Worm (Caenorhabditis elegans) whole organism, L1 larva: Measurements from ENCODE around the gene rfc-1.

Source experiments
- F16B12.6 ChIP-seq: fragments of 150-350 bp; optimal IDR thresholded peaks from 2 replicates; lab custom pipeline; 2014; ENCODE audit warnings: missing biosample characterization, missing genetic modification characterization
- Y116A8C.19 ChIP-seq: sonication (generic microtip); optimal IDR thresholded peaks from 2 replicates; lab custom pipeline; 2016; ENCODE audit warnings: missing compliant biosample characterization, missing genetic modification characterization, borderline replicate concordance
- aha-1 ChIP-seq: fragments of 150-350 bp; optimal IDR thresholded peaks from 2 replicates; lab custom pipeline; 2014; ENCODE audit warnings: missing biosample characterization, missing genetic modification characterization
- aly-2 ChIP-seq: fragments of 150-350 bp; optimal IDR thresholded peaks from 2 replicates; lab custom pipeline; 2014; ENCODE audit warnings: missing biosample characterization, missing genetic modification characterization
- ama-1 ChIP-seq: fragments of 150-350 bp; optimal IDR thresholded peaks from 2 replicates; lab custom pipeline; 2014
- ceh-8 ChIP-seq: fragments of 200-800 bp; sonication (Bioruptor generic); optimal IDR thresholded peaks from 2 replicates; lab custom pipeline; 2018; ENCODE audit warnings: mild to moderate bottlenecking, missing genetic modification characterization, moderate library complexity, missing compliant biosample characterization
- ceh-82 ChIP-seq, 3 experiments: fragments of 150-350 bp in 1 of 3; sonication (generic microtip) in 2 of 3; optimal IDR thresholded peaks; 2 replicates each; lab custom pipeline; 2014 to 2017; ENCODE audit warnings: missing biosample characterization in 3 of 3, missing genetic modification characterization in 3 of 3
- ceh-88 ChIP-seq: fragments of 200-800 bp; sonication (Bioruptor generic); IDR thresholded peaks from 2 replicates; pipeline ENCODE4 v1.3.6; 2022; ENCODE audit warnings: missing genetic modification characterization, missing compliant biosample characterization
- ceh-90 ChIP-seq: sonication (generic microtip); optimal IDR thresholded peaks from 2 replicates; lab custom pipeline; 2016; ENCODE audit warnings: missing genetic modification characterization, missing compliant biosample characterization
- efl-1 ChIP-seq, 4 experiments: fragments of 150-350 bp; optimal IDR thresholded peaks in 3 of 4; peaks in 1 of 4; 1 replicate in 1 of 4; 2 replicates in 3 of 4; lab custom pipeline; 2014; ENCODE audit warnings: missing biosample characterization in 2 of 4, missing genetic modification characterization in 2 of 4, missing genetic modification reagents in 2 of 4
- efl-3 ChIP-seq: fragments of 200-800 bp; sonication (Bioruptor generic); optimal IDR thresholded peaks from 2 replicates; lab custom pipeline; 2018; ENCODE audit warnings: mild to moderate bottlenecking, missing genetic modification characterization, missing compliant biosample characterization
- egl-13 ChIP-seq: sonication (generic microtip); optimal IDR thresholded peaks from 2 replicates; lab custom pipeline; 2016; ENCODE audit warnings: missing genotype, missing genetic modification reagents, missing genetic modification characterization, missing compliant biosample characterization
- egl-27 ChIP-seq, 2 experiments: fragments of 150-350 bp in 1 of 2; sonication (generic microtip); optimal IDR thresholded peaks; 3 replicates each; lab custom pipeline; 2017 to 2018; ENCODE audit warnings: missing biosample characterization in 2 of 2, missing genetic modification characterization in 2 of 2, missing genetic modification reagents in 2 of 2
- elt-3 ChIP-seq, 6 experiments: fragments of 150-350 bp in 1 of 6; sonication (generic microtip); optimal IDR thresholded peaks; 2 replicates each; lab custom pipeline; 2017 to 2018; ENCODE audit warnings: missing biosample characterization in 6 of 6, missing genetic modification characterization in 6 of 6, inconsistent platforms in 1 of 6
- ets-5 ChIP-seq: fragments of 200-800 bp; sonication (Bioruptor generic); IDR thresholded peaks from 2 replicates; pipeline ENCODE4 v1.3.6; 2022; ENCODE audit warnings: missing genetic modification characterization, missing compliant biosample characterization
- fkh-8 ChIP-seq: sonication (generic microtip); optimal IDR thresholded peaks from 2 replicates; lab custom pipeline; 2016; ENCODE audit warnings: mild to moderate bottlenecking, missing genetic modification characterization, missing compliant biosample characterization
- hlh-17 ChIP-seq: fragments of 200-800 bp; sonication (Bioruptor generic); optimal IDR thresholded peaks from 2 replicates; lab custom pipeline; 2018; ENCODE audit warnings: missing genetic modification characterization, mild to moderate bottlenecking, missing compliant biosample characterization, moderate library complexity, borderline replicate concordance
- hpl-2 ChIP-seq: fragments of 150-350 bp; optimal IDR thresholded peaks from 2 replicates; lab custom pipeline; 2014; ENCODE audit warnings: missing biosample characterization, missing genetic modification reagents, missing genetic modification characterization
- isw-1 ChIP-seq: fragments of 200-800 bp; sonication (Bioruptor generic); IDR thresholded peaks from 2 replicates; pipeline ENCODE4 v1.3.6; 2022; ENCODE audit warnings: missing genetic modification characterization, missing compliant biosample characterization
- lin-14 ChIP-seq: fragments of 200-800 bp; sonication (Bioruptor generic); optimal IDR thresholded peaks from 2 replicates; lab custom pipeline; 2018; ENCODE audit warnings: mild to moderate bottlenecking, missing genetic modification characterization, moderate library complexity, missing compliant biosample characterization
- lin-15B ChIP-seq: fragments of 150-350 bp; sonication (generic microtip); optimal IDR thresholded peaks from 3 replicates; lab custom pipeline; 2014; ENCODE audit warnings: missing biosample characterization, missing genetic modification characterization
- lin-35 ChIP-seq, 2 experiments: fragments of 150-350 bp; optimal IDR thresholded peaks; 2 replicates each; lab custom pipeline; 2014; ENCODE audit warnings: missing biosample characterization in 2 of 2, missing genetic modification characterization in 2 of 2, missing genetic modification reagents in 2 of 2
- lin-39 ChIP-seq: fragments of 150-350 bp; optimal IDR thresholded peaks from 2 replicates; lab custom pipeline; 2014; ENCODE audit warnings: missing biosample characterization, missing genetic modification reagents, missing genetic modification characterization
- lsy-2 ChIP-seq, 2 experiments: fragments of 150-350 bp; optimal IDR thresholded peaks; 2 replicates each; lab custom pipeline; 2014; ENCODE audit warnings: missing biosample characterization in 2 of 2, missing genetic modification characterization in 2 of 2
- mab-9 ChIP-seq: fragments of 200-800 bp; sonication (Bioruptor generic); IDR thresholded peaks from 2 replicates; pipeline ENCODE4 v1.3.6; 2022; ENCODE audit warnings: missing genetic modification reagents, missing genetic modification characterization, missing compliant biosample characterization
- mef-2 ChIP-seq: fragments of 150-350 bp; optimal IDR thresholded peaks from 2 replicates; lab custom pipeline; 2014; ENCODE audit warnings: missing biosample characterization, missing genetic modification characterization
- mep-1 ChIP-seq: fragments of 150-350 bp; optimal IDR thresholded peaks from 2 replicates; lab custom pipeline; 2014; ENCODE audit warnings: missing biosample characterization, missing genetic modification characterization
- nhr-12 ChIP-seq: sonication (generic microtip); optimal IDR thresholded peaks from 2 replicates; lab custom pipeline; 2017; ENCODE audit warnings: missing biosample characterization, missing genetic modification characterization
- nhr-20 ChIP-seq: sonication (generic microtip); optimal IDR thresholded peaks from 2 replicates; lab custom pipeline; 2016; ENCODE audit warnings: mild to moderate bottlenecking, missing genetic modification characterization, missing compliant biosample characterization
- nhr-237 ChIP-seq: fragments of 150-350 bp; optimal IDR thresholded peaks from 2 replicates; lab custom pipeline; 2014; ENCODE audit warnings: missing biosample characterization, missing genetic modification characterization
- nhr-28 ChIP-seq: fragments of 150-350 bp; optimal IDR thresholded peaks from 2 replicates; lab custom pipeline; 2014; ENCODE audit warnings: missing biosample characterization, missing genetic modification characterization
- nhr-71 ChIP-seq: sonication (generic microtip); optimal IDR thresholded peaks from 2 replicates; lab custom pipeline; 2016; ENCODE audit warnings: mild to moderate bottlenecking, missing genetic modification characterization, moderate library complexity, missing compliant biosample characterization
- nhr-76 ChIP-seq: sonication (generic microtip); optimal IDR thresholded peaks from 2 replicates; lab custom pipeline; 2017; ENCODE audit warnings: missing biosample characterization, missing genetic modification characterization
- nhr-90 ChIP-seq: sonication (generic microtip); optimal IDR thresholded peaks from 2 replicates; lab custom pipeline; 2016; ENCODE audit warnings: mild to moderate bottlenecking, missing genetic modification characterization, missing compliant biosample characterization; ENCODE audit not compliant: poor library complexity
- pag-3 ChIP-seq: sonication (generic microtip); optimal IDR thresholded peaks from 2 replicates; lab custom pipeline; 2017; ENCODE audit warnings: missing genetic modification characterization, mild to moderate bottlenecking, missing compliant biosample characterization, antibody characterized with exemption, borderline replicate concordance; ENCODE audit not compliant: insufficient read depth
- pax-3 ChIP-seq: fragments of 200-800 bp; sonication (Bioruptor generic); optimal IDR thresholded peaks from 2 replicates; lab custom pipeline; 2018; ENCODE audit warnings: mild to moderate bottlenecking, missing genetic modification characterization, moderate library complexity, missing compliant biosample characterization
- pqm-1 ChIP-seq: sonication (generic microtip); optimal IDR thresholded peaks from 3 replicates; lab custom pipeline; 2017; ENCODE audit warnings: missing biosample characterization, missing genetic modification characterization
- rnt-1 ChIP-seq: sonication (generic microtip); optimal IDR thresholded peaks from 2 replicates; lab custom pipeline; 2016; ENCODE audit warnings: mild to moderate bottlenecking, missing genetic modification characterization, moderate library complexity, missing compliant biosample characterization
- skn-1 ChIP-seq: fragments of 150-350 bp; optimal IDR thresholded peaks from 2 replicates; lab custom pipeline; 2014; ENCODE audit warnings: missing biosample characterization, missing genetic modification characterization
- snu-23 ChIP-seq: sonication (generic microtip); optimal IDR thresholded peaks from 2 replicates; lab custom pipeline; 2016; ENCODE audit warnings: missing genetic modification characterization, missing compliant biosample characterization
- sox-4 ChIP-seq: sonication (generic microtip); optimal IDR thresholded peaks from 2 replicates; lab custom pipeline; 2016; ENCODE audit warnings: missing genetic modification characterization, missing compliant biosample characterization
- sptf-1 ChIP-seq: fragments of 150-350 bp; optimal IDR thresholded peaks from 2 replicates; lab custom pipeline; 2014; ENCODE audit warnings: missing biosample characterization, missing genetic modification characterization
- sup-37 ChIP-seq: fragments of 200-800 bp; sonication (Bioruptor generic); optimal IDR thresholded peaks from 2 replicates; lab custom pipeline; 2018; ENCODE audit warnings: mild to moderate bottlenecking, missing genetic modification characterization, missing compliant biosample characterization
- tbx-2 ChIP-seq: sonication (generic microtip); optimal IDR thresholded peaks from 2 replicates; lab custom pipeline; 2016; ENCODE audit warnings: missing genetic modification characterization, missing compliant biosample characterization
- unc-62 ChIP-seq: fragments of 150-350 bp; optimal IDR thresholded peaks from 2 replicates; lab custom pipeline; 2014; ENCODE audit warnings: missing biosample characterization, missing genetic modification reagents, missing genetic modification characterization
- unc-86 ChIP-seq: sonication (generic microtip); optimal IDR thresholded peaks from 2 replicates; lab custom pipeline; 2016; ENCODE audit warnings: missing genetic modification characterization, missing compliant biosample characterization
- unc-98 ChIP-seq: fragments of 200-800 bp; sonication (Bioruptor generic); IDR thresholded peaks from 2 replicates; pipeline ENCODE4 v1.3.6; 2022; ENCODE audit warnings: missing genetic modification characterization, missing compliant biosample characterization
- xbp-1 ChIP-seq: sonication (generic microtip); optimal IDR thresholded peaks from 2 replicates; lab custom pipeline; 2016; ENCODE audit warnings: missing genetic modification characterization, missing compliant biosample characterization
- zag-1 ChIP-seq: fragments of 150-350 bp; optimal IDR thresholded peaks from 2 replicates; lab custom pipeline; 2014; ENCODE audit warnings: missing biosample characterization, missing genetic modification characterization
- zip-4 ChIP-seq: fragments of 200-800 bp; sonication (Bioruptor generic); optimal IDR thresholded peaks from 2 replicates; lab custom pipeline; 2018; ENCODE audit warnings: mild to moderate bottlenecking, missing genetic modification characterization, moderate library complexity, missing compliant biosample characterization
- ztf-11 ChIP-seq, 2 experiments: sonication (generic microtip); optimal IDR thresholded peaks; 2 replicates each; lab custom pipeline; 2016 to 2017; ENCODE audit warnings: missing genetic modification characterization in 2 of 2, missing biosample characterization in 1 of 2, missing compliant biosample characterization in 1 of 2
- ztf-4 ChIP-seq: fragments of 150-350 bp; optimal IDR thresholded peaks from 2 replicates; lab custom pipeline; 2014; ENCODE audit warnings: missing biosample characterization, missing genetic modification characterization

rfc-1 gene

DNA sequence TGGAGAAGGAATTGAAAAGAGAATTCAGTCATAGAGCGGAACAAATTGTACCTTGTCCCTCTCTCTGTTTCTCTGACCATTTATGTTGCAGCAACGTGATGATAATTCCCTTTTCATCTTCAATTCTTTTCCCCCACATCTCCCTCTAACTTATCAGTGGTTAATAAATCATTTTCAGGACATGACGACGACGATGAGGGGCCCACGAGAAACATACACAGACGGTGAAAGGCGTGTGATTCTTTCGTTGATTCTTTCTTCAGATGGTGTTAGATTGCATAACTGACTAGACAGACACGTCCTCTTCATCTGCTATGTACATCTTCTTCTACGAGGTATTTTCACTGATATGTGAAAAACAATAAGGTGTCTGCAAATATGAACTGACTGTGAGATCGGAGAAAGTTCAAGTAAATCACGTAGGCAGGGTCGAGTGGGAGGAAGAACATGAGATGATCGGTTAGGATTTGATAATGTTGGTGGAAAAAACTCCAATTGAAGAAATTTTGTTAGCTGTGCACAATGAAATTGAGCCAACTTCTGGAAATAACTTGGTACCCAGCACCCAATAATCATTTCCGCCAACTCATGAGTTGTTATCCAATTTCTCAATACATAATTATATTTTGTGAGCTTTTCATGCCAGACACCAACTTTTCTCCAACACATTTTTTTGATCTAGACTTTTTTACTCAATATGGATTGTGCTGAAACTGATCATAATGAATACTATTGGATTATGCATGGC lies 15.0 kb upstream of the rfc-1 start, which contains the start of gene srh-17 (continued):
- no peak for TF ChIP-seq egl-27 (tag; optimal IDR thresholded peaks at IDR 0.05; lab: Kevin White, UChicago)
- peak; percentile 64 for TF ChIP-seq snu-23 (GFP tag; lab: Kevin White, UChicago)
- TF ChIP-seq nhr-90 (tag; lab: Kevin White, UChicago), result peak; percentile 73
- TF ChIP-seq ceh-82 (tag; optimal IDR thresholded peaks at IDR 0.05; lab: Kevin White, UChicago), result no peak
- TF ChIP-seq mef-2 (tag; lab: Kevin White, UChicago), result no peak
- TF ChIP-seq ceh-88 (GFP tag; lab: Robert Waterston, UW), result no peak
- no peak for TF ChIP-seq nhr-28 (tag; lab: Kevin White, UChicago)
- TF ChIP-seq tbx-2 (tag; lab: Kevin White, UChicago), result peak; percentile 59
- TF ChIP-seq unc-62 (GFP tag; lab: Kevin White, UChicago), result no peak
- no peak for TF ChIP-seq nhr-12 (tag; lab: Kevin White, UChicago)
- no peak for TF ChIP-seq ztf-4 (tag; lab: Kevin White, UChicago)
- TF ChIP-seq sup-37 (GFP tag; lab: Kevin White, UChicago), result no peak
- TF ChIP-seq zip-4 (GFP tag; lab: Kevin White, UChicago), result no peak
- no peak for TF ChIP-seq efl-3 (GFP tag; lab: Kevin White, UChicago)
- TF ChIP-seq Y116A8C.19 (tag; lab: Kevin White, UChicago), result no peak
- TF ChIP-seq isw-1 (GFP tag; lab: Robert Waterston, UW), result no peak
- TF ChIP-seq efl-1 (optimal IDR thresholded peaks at IDR 0.05; lab: Kevin White, UChicago), result no peak
- no peak for TF ChIP-seq efl-1 (GFP tag; optimal IDR thresholded peaks at IDR 0.05 in 1 of 2; lab: Kevin White, UChicago)
- TF ChIP-seq hlh-17 (GFP tag; lab: Kevin White, UChicago), result no peak
- no peak for TF ChIP-seq aly-2 (tag; lab: Kevin White, UChicago)
- peak; percentile 75 for TF ChIP-seq lin-14 (GFP tag; lab: Kevin White, UChicago)
- no peak for TF ChIP-seq mab-9 (GFP tag; lab: Robert Waterston, UW)
- no peak for TF ChIP-seq pag-3 (tag; lab: Kevin White, UChicago)
- no peak for TF ChIP-seq sox-4 (tag; lab: Kevin White, UChicago)
- peak; percentile 1 for TF ChIP-seq skn-1
- TF ChIP-seq lin-35 (GFP tag; optimal IDR thresholded peaks at IDR 0.05; lab: Kevin White, UChicago), result peak in 1 of 2 experiments; percentile 74
- TF ChIP-seq sptf-1 (tag; lab: Kevin White, UChicago), result no peak
- no peak for TF ChIP-seq rnt-1 (tag; lab: Kevin White, UChicago)
- no peak for TF ChIP-seq ceh-8 (GFP tag; lab: Kevin White, UChicago)
- TF ChIP-seq lin-39 (tag; lab: Kevin White, UChicago), result no peak
- no peak for TF ChIP-seq lin-15B (tag; lab: Kevin White, UChicago)
- TF ChIP-seq nhr-76 (tag; lab: Kevin White, UChicago), result no peak
- TF ChIP-seq mep-1 (tag; lab: Kevin White, UChicago), result no peak
- TF ChIP-seq ets-5 (GFP tag; lab: Robert Waterston, UW), result no peak
- TF ChIP-seq ceh-90 (tag; lab: Kevin White, UChicago), result no peak
- no peak for TF ChIP-seq fkh-8 (tag; lab: Kevin White, UChicago)
- TF ChIP-seq ama-1, result no peak
- peak in 5 of 6 experiments; percentile 21 to 95 (median 72) for TF ChIP-seq elt-3 (tag; optimal IDR thresholded peaks at IDR 0.05; lab: Kevin White, UChicago)
- TF ChIP-seq aha-1, result no peak
- TF ChIP-seq F16B12.6 (tag; lab: Kevin White, UChicago), result no peak
- TF ChIP-seq unc-86 (tag; lab: Kevin White, UChicago), result no peak
- no peak for TF ChIP-seq xbp-1 (tag; lab: Kevin White, UChicago)
- TF ChIP-seq pqm-1, result no peak
- TF ChIP-seq ztf-11 (tag; optimal IDR thresholded peaks at IDR 0.05; lab: Kevin White, UChicago), result no peak
- TF ChIP-seq unc-98 (GFP tag; lab: Robert Waterston, UW), result no peak
- no peak for TF ChIP-seq nhr-237
- TF ChIP-seq nhr-20 (tag; lab: Kevin White, UChicago), result peak; percentile 78
- peak in 1 of 2 experiments; percentile 37 for TF ChIP-seq lsy-2 (tag; optimal IDR thresholded peaks at IDR 0.05; lab: Kevin White, UChicago)
- no peak for TF ChIP-seq egl-13 (tag; lab: Kevin White, UChicago)
- no peak for TF ChIP-seq hpl-2 (GFP tag; lab: Kevin White, UChicago)
- no peak for TF ChIP-seq pax-3 (tag; lab: Kevin White, UChicago)
- TF ChIP-seq nhr-71 (tag; lab: Kevin White, UChicago), result peak; percentile 77
- no peak for TF ChIP-seq zag-1
